Fruit fly (Drosophila melanogaster): ENCODE results near the gene Snx6.

Snx6 gene

dm6 chr2L:8209362-8209761, 11.2 kb downstream of the Snx6 start:
- TF ChIP-seq h (GFP tag; optimal IDR thresholded peaks at IDR 0.05) (no peak), Rel (GFP tag; optimal IDR thresholded peaks at IDR 0.05) (no peak), Rel (tag; optimal IDR thresholded peaks at IDR 0.05) (no peak), usp (GFP tag; optimal IDR thresholded peaks at IDR 0.05) (no peak), GATAd (GFP tag; optimal IDR thresholded peaks at IDR 0.05) (no peak), OdsH (GFP tag; optimal IDR thresholded peaks at IDR 0.05) (no peak), jim (GFP tag; optimal IDR thresholded peaks at IDR 0.05) (no peak), woc (GFP tag; optimal IDR thresholded peaks at IDR 0.05) (no peak), foxo (GFP tag; optimal IDR thresholded peaks at IDR 0.05) (no peak), CG9705 (GFP tag; optimal IDR thresholded peaks at IDR 0.05) (no peak), fru (GFP tag; optimal IDR thresholded peaks at IDR 0.05) (no peak), dmrt93B (GFP tag; optimal IDR thresholded peaks at IDR 0.05) (no peak)

dm6 chr2L:8205871-8206270, 14.7 kb downstream of the Snx6 start, which contains the start of gene CG8419:
Gene CG8419 (plus strand): TSS chr2L:8206171.
- TF ChIP-seq Vsx2 (GFP tag; optimal IDR thresholded peaks at IDR 0.05; ENCODE audit: partially characterized antibody) = no peak

dm6 chr2L:8204996-8205567, 15.5 kb downstream of the Snx6 start, which contains the start of gene SLC5A11:
Gene SLC5A11 (minus strand): TSS chr2L:8205132.
- no peak for TF ChIP-seq usp (GFP tag; optimal IDR thresholded peaks at IDR 0.05)
- TF ChIP-seq woc (GFP tag; optimal IDR thresholded peaks at IDR 0.05) = peak; percentile 99
- TF ChIP-seq OdsH (GFP tag; optimal IDR thresholded peaks at IDR 0.05) = peak; percentile 98
- no peak for TF ChIP-seq N (GFP tag; optimal IDR thresholded peaks at IDR 0.05)
- no peak for TF ChIP-seq jim (GFP tag; optimal IDR thresholded peaks at IDR 0.05)
- peak; percentile 63 for TF ChIP-seq dsf (GFP tag; optimal IDR thresholded peaks at IDR 0.05; ENCODE audit: borderline replicate concordance)
- TF ChIP-seq Mio (GFP tag; optimal IDR thresholded peaks at IDR 0.05) = peak; percentile 47
- peak; percentile 98 for TF ChIP-seq CG32264 (GFP tag; optimal IDR thresholded peaks at IDR 0.05)
- peak; percentile 94 for TF ChIP-seq sv (GFP tag; optimal IDR thresholded peaks at IDR 0.05)
- TF ChIP-seq pan (optimal IDR thresholded peaks at IDR 0.05) = peak; percentile 89
- TF ChIP-seq rgr (GFP tag; optimal IDR thresholded peaks at IDR 0.05) = peak; percentile 90
- TF ChIP-seq Sp1 (GFP tag; optimal IDR thresholded peaks at IDR 0.05) = peak; percentile 97
- TF ChIP-seq dl (GFP tag; optimal IDR thresholded peaks at IDR 0.05; ENCODE audit: insufficient read depth in 1 of 2, partially characterized antibody in 2 of 2) = peak; percentile 8 to 60
- TF ChIP-seq tai (GFP tag; optimal IDR thresholded peaks at IDR 0.05) = no peak
- TF ChIP-seq brk (GFP tag; optimal IDR thresholded peaks at IDR 0.05) = peak; percentile 99
- TF ChIP-seq Jra (GFP tag; optimal IDR thresholded peaks at IDR 0.05) = peak; percentile 74
- peak; percentile 92 for TF ChIP-seq dmrt93B (GFP tag; optimal IDR thresholded peaks at IDR 0.05)
- peak; percentile 96 for TF ChIP-seq HLH106 (tag; optimal IDR thresholded peaks at IDR 0.05)
- TF ChIP-seq sage (GFP tag; optimal IDR thresholded peaks at IDR 0.05) = peak; percentile 99
- peak; percentile 80 for TF ChIP-seq CG9705 (GFP tag; optimal IDR thresholded peaks at IDR 0.05)
- TF ChIP-seq Dfd (GFP tag; optimal IDR thresholded peaks at IDR 0.05) = no peak
- peak; percentile 91 for TF ChIP-seq Hnf4 (GFP tag; optimal IDR thresholded peaks at IDR 0.05)
- TF ChIP-seq Dif (GFP tag; optimal IDR thresholded peaks at IDR 0.05; ENCODE audit: partially characterized antibody) = peak; percentile 66
- TF ChIP-seq foxo (GFP tag; optimal IDR thresholded peaks at IDR 0.05) = peak; percentile 97 to 100
- TF ChIP-seq lola (GFP tag; optimal IDR thresholded peaks at IDR 0.05) = no peak
- TF ChIP-seq Abd-B (GFP tag; optimal IDR thresholded peaks at IDR 0.05) = no peak
- no peak for TF ChIP-seq GATAd (GFP tag; optimal IDR thresholded peaks at IDR 0.05)
- TF ChIP-seq h (GFP tag; optimal IDR thresholded peaks at IDR 0.05) = peak; percentile 100
- TF ChIP-seq Myc (optimal IDR thresholded peaks at IDR 0.05) = no peak
- peak; percentile 99 for TF ChIP-seq Rel (GFP tag; optimal IDR thresholded peaks at IDR 0.05)
- peak; percentile 91 for TF ChIP-seq Rel (tag; optimal IDR thresholded peaks at IDR 0.05)
- peak; percentile 98 for TF ChIP-seq fru (GFP tag; optimal IDR thresholded peaks at IDR 0.05)
- peak; percentile 90 for TF ChIP-seq ey (GFP tag; optimal IDR thresholded peaks at IDR 0.05)
- TF ChIP-seq Vsx2 (GFP tag; optimal IDR thresholded peaks at IDR 0.05; ENCODE audit: partially characterized antibody) = no peak
- TF ChIP-seq psq (GFP tag; optimal IDR thresholded peaks at IDR 0.05) = peak; percentile 99
- TF ChIP-seq Hr83 (GFP tag; optimal IDR thresholded peaks at IDR 0.05; ENCODE audit: poor library complexity, severe bottlenecking) = peak; percentile 57
- TF ChIP-seq Hr78 (GFP tag; optimal IDR thresholded peaks at IDR 0.05) = no peak
- peak; percentile 91 for TF ChIP-seq br (GFP tag; optimal IDR thresholded peaks at IDR 0.05)
- no peak for TF ChIP-seq CrebA (GFP tag; optimal IDR thresholded peaks at IDR 0.05; ENCODE audit: borderline replicate concordance)

Data from whole organism, wandering third instar larva.